Worm (Caenorhabditis elegans) whole organism, young adult: ENCODE results near the gene K08E7.6.
A peak's percentile ranks its signal among the peaks of the same experiment; 100 is the strongest.

Experiments
- B0336.3 ChIP-seq: fragments of 200-800 bp; sonication (Bioruptor generic); IDR thresholded peaks from 2 replicates; pipeline ENCODE4 v1.3.6; 2022; ENCODE audit warnings: missing genetic modification characterization, missing compliant biosample characterization
- F23B12.7 ChIP-seq: sonication (generic microtip); optimal IDR thresholded peaks from 2 replicates; lab custom pipeline; 2017; ENCODE audit warnings: missing genetic modification characterization, mild to moderate bottlenecking, missing compliant biosample characterization, antibody characterized with exemption, moderate library complexity; ENCODE audit not compliant: insufficient read depth
- F33H1.4 ChIP-seq: fragments of 200-800 bp; sonication (Bioruptor generic); IDR thresholded peaks from 2 replicates; pipeline ENCODE4 v1.3.6; 2022; ENCODE audit warnings: missing genetic modification reagents, missing genetic modification characterization, missing compliant biosample characterization
- F49E8.2 ChIP-seq: sonication (generic microtip); optimal IDR thresholded peaks from 3 replicates; lab custom pipeline; 2017; ENCODE audit warnings: missing genetic modification characterization, mild to moderate bottlenecking, missing compliant biosample characterization, antibody characterized with exemption, moderate library complexity; ENCODE audit not compliant: insufficient read depth
- F52B5.7 ChIP-seq: sonication (generic microtip); optimal IDR thresholded peaks from 2 replicates; lab custom pipeline; 2016; ENCODE audit warnings: mild to moderate bottlenecking, missing genetic modification characterization, missing compliant biosample characterization
- F55B11.4 ChIP-seq: sonication (generic microtip); optimal IDR thresholded peaks from 2 replicates; lab custom pipeline; 2016; ENCODE audit warnings: missing compliant biosample characterization, missing genetic modification characterization, borderline replicate concordance; ENCODE audit not compliant: insufficient read depth
- F57A8.1 ChIP-seq: fragments of 200-800 bp; sonication (Bioruptor generic); optimal IDR thresholded peaks from 2 replicates; lab custom pipeline; 2018; ENCODE audit warnings: mild to moderate bottlenecking, missing genetic modification characterization, moderate library complexity, missing compliant biosample characterization
- K11D2.4 ChIP-seq: fragments of 200-800 bp; sonication (Bioruptor generic); IDR thresholded peaks from 2 replicates; pipeline ENCODE4 v1.3.6; 2022; ENCODE audit warnings: missing genetic modification reagents, missing genetic modification characterization, missing compliant biosample characterization
- K12H6.12 ChIP-seq: fragments of 200-800 bp; sonication (Bioruptor generic); optimal IDR thresholded peaks from 2 replicates; lab custom pipeline; 2018; ENCODE audit warnings: mild to moderate bottlenecking, missing genetic modification characterization, missing compliant biosample characterization
- Y53F4B.3 ChIP-seq: fragments of 200-800 bp; sonication (Bioruptor generic); IDR thresholded peaks from 2 replicates; pipeline ENCODE4 v1.3.6; 2022; ENCODE audit warnings: missing genetic modification reagents, missing genetic modification characterization, missing compliant biosample characterization
- Y53G8AR.9 ChIP-seq: fragments of 200-800 bp; sonication (Bioruptor generic); conservative IDR thresholded peaks from 2 replicates; pipeline ENCODE4 v1.3.6; 2022; ENCODE audit warnings: missing genetic modification reagents, missing genetic modification characterization, missing compliant biosample characterization
- Y67H2A.10 ChIP-seq: fragments of 200-800 bp; sonication (Bioruptor generic); conservative IDR thresholded peaks from 2 replicates; pipeline ENCODE4 v1.3.6; 2022; ENCODE audit warnings: missing genetic modification reagents, missing genetic modification characterization, missing compliant biosample characterization
- Y79H2A.3 ChIP-seq: fragments of 200-800 bp; sonication (Bioruptor generic); conservative IDR thresholded peaks from 2 replicates; pipeline ENCODE4 v1.3.6; 2022; ENCODE audit warnings: missing genetic modification reagents, missing genetic modification characterization, missing compliant biosample characterization
- ZK185.1 ChIP-seq: sonication (generic microtip); optimal IDR thresholded peaks from 2 replicates; lab custom pipeline; 2016; ENCODE audit warnings: mild to moderate bottlenecking, missing genetic modification characterization, missing compliant biosample characterization; ENCODE audit not compliant: poor library complexity, severe bottlenecking
- ama-1 ChIP-seq, 3 experiments: fragments of 150-350 bp in 1 of 3; sonication (generic microtip) in 2 of 3; optimal IDR thresholded peaks; 2 replicates each; lab custom pipeline; 2014 to 2018; ENCODE audit warnings: missing biosample characterization in 2 of 3, missing genetic modification characterization in 2 of 3, missing genetic modification reagents in 2 of 3
- aptf-2 ChIP-seq: fragments of 200-800 bp; sonication (Bioruptor generic); conservative IDR thresholded peaks from 2 replicates; pipeline ENCODE4 v1.3.6; 2022; ENCODE audit warnings: missing genetic modification reagents, missing genetic modification characterization, missing compliant biosample characterization
- atf-7 ChIP-seq: sonication (generic microtip); optimal IDR thresholded peaks from 2 replicates; lab custom pipeline; 2017; ENCODE audit warnings: mild to moderate bottlenecking, missing genetic modification characterization, missing compliant biosample characterization
- attf-3 ChIP-seq: fragments of 200-800 bp; sonication (Bioruptor generic); conservative IDR thresholded peaks from 2 replicates; pipeline ENCODE4 v1.3.6; 2022; ENCODE audit warnings: missing genetic modification reagents, missing genetic modification characterization, missing compliant biosample characterization
- attf-6 ChIP-seq: fragments of 200-800 bp; sonication (Bioruptor generic); IDR thresholded peaks from 2 replicates; pipeline ENCODE4 v1.3.6; 2022; ENCODE audit warnings: missing genetic modification reagents, missing genetic modification characterization, missing compliant biosample characterization
- cebp-1 ChIP-seq, 2 experiments: fragments of 200-800 bp in 1 of 2; sonication (Bioruptor generic) in 1 of 2; sonication (generic microtip) in 1 of 2; IDR thresholded peaks in 1 of 2; optimal IDR thresholded peaks in 1 of 2; 2 replicates each; pipeline versions ENCODE4 v1.3.6 to Lab custom; 2017 to 2022; ENCODE audit warnings: missing compliant biosample characterization in 2 of 2, missing genetic modification characterization in 2 of 2, mild to moderate bottlenecking in 1 of 2, missing genetic modification reagents in 1 of 2, moderate library complexity in 1 of 2
- cebp-2 ChIP-seq: fragments of 200-800 bp; sonication (Bioruptor generic); IDR thresholded peaks from 2 replicates; pipeline ENCODE4 v1.3.6; 2022; ENCODE audit warnings: missing genetic modification characterization, missing compliant biosample characterization
- ceh-100 ChIP-seq: fragments of 200-800 bp; sonication (Bioruptor generic); IDR thresholded peaks from 2 replicates; pipeline ENCODE4 v1.3.6; 2022; ENCODE audit warnings: missing genetic modification reagents, missing genetic modification characterization, missing compliant biosample characterization
- ceh-58 ChIP-seq: fragments of 200-800 bp; sonication (Bioruptor generic); IDR thresholded peaks from 2 replicates; pipeline ENCODE4 v1.3.6; 2022; ENCODE audit warnings: missing genetic modification characterization, missing compliant biosample characterization
- die-1 ChIP-seq: sonication (generic microtip); optimal IDR thresholded peaks from 2 replicates; lab custom pipeline; 2016; ENCODE audit warnings: missing genotype, mild to moderate bottlenecking, missing genetic modification characterization, missing compliant biosample characterization
- dpff-1 ChIP-seq: sonication (generic microtip); optimal IDR thresholded peaks from 2 replicates; lab custom pipeline; 2017; ENCODE audit warnings: mild to moderate bottlenecking, missing genetic modification characterization, missing compliant biosample characterization
- dpl-1 ChIP-seq: fragments of 150-350 bp; optimal IDR thresholded peaks from 2 replicates; lab custom pipeline; 2014; ENCODE audit warnings: missing biosample characterization, missing genetic modification reagents, missing genetic modification characterization
- egl-18 ChIP-seq: fragments of 200-800 bp; sonication (Bioruptor generic); IDR thresholded peaks from 2 replicates; pipeline ENCODE4 v1.3.6; 2022; ENCODE audit warnings: missing genetic modification reagents, missing genetic modification characterization, missing compliant biosample characterization
- egl-44 ChIP-seq: fragments of 200-800 bp; sonication (Bioruptor generic); IDR thresholded peaks from 2 replicates; pipeline ENCODE4 v1.3.6; 2022; ENCODE audit warnings: missing genetic modification reagents, missing genetic modification characterization, missing compliant biosample characterization
- ets-4 ChIP-seq: fragments of 200-800 bp; sonication (Bioruptor generic); optimal IDR thresholded peaks from 2 replicates; lab custom pipeline; 2018; ENCODE audit warnings: mild to moderate bottlenecking, missing genetic modification characterization, missing compliant biosample characterization
- hlh-12 ChIP-seq: sonication (generic microtip); optimal IDR thresholded peaks from 2 replicates; lab custom pipeline; 2016; ENCODE audit warnings: missing genetic modification characterization, missing compliant biosample characterization
- lin-40 ChIP-seq: sonication (generic microtip); optimal IDR thresholded peaks from 2 replicates; lab custom pipeline; 2016; ENCODE audit warnings: missing genetic modification characterization, mild to moderate bottlenecking, missing compliant biosample characterization, missing genotype, missing genetic modification reagents
- mes-4 ChIP-seq: sonication (generic microtip); optimal IDR thresholded peaks from 2 replicates; lab custom pipeline; 2016; ENCODE audit warnings: missing genotype, missing genetic modification characterization, missing compliant biosample characterization
- mxl-1 ChIP-seq: sonication (generic microtip); optimal IDR thresholded peaks from 2 replicates; lab custom pipeline; 2016; ENCODE audit warnings: missing genetic modification characterization, missing compliant biosample characterization
- nfya-1 ChIP-seq: sonication (generic microtip); optimal IDR thresholded peaks from 2 replicates; lab custom pipeline; 2017; ENCODE audit warnings: antibody characterized with exemption, missing compliant biosample characterization, missing genetic modification characterization, borderline replicate concordance; ENCODE audit not compliant: insufficient read depth
- nhr-27 ChIP-seq: fragments of 200-800 bp; sonication (Bioruptor generic); optimal IDR thresholded peaks from 2 replicates; lab custom pipeline; 2018; ENCODE audit warnings: mild to moderate bottlenecking, missing genetic modification characterization, moderate library complexity, missing compliant biosample characterization
- pbrm-1 ChIP-seq: fragments of 200-800 bp; sonication (Bioruptor generic); IDR thresholded peaks from 2 replicates; pipeline ENCODE4 v1.3.6; 2022; ENCODE audit warnings: missing genetic modification reagents, missing genetic modification characterization, missing compliant biosample characterization
- pha-4 ChIP-seq: fragments of 150-350 bp; sonication (generic microtip); optimal IDR thresholded peaks from 2 replicates; lab custom pipeline; 2014; ENCODE audit warnings: missing biosample characterization, missing genetic modification reagents, missing genetic modification characterization
- rec-8 ChIP-seq, 2 experiments: sonication (generic microtip); optimal IDR thresholded peaks; 2 replicates each; lab custom pipeline; 2016; ENCODE audit warnings: mild to moderate bottlenecking in 2 of 2, missing genetic modification characterization in 2 of 2, missing genetic modification reagents in 2 of 2, missing genotype in 2 of 2, missing biosample characterization in 1 of 2, missing compliant biosample characterization in 1 of 2, moderate library complexity in 1 of 2
- snpc-1.3 ChIP-seq: sonication (generic microtip); optimal IDR thresholded peaks from 2 replicates; lab custom pipeline; 2017; ENCODE audit warnings: missing genetic modification characterization, mild to moderate bottlenecking, missing compliant biosample characterization, antibody characterized with exemption, moderate library complexity, missing genotype, missing genetic modification reagents; ENCODE audit not compliant: insufficient read depth
- snpc-3.4 ChIP-seq: sonication (generic microtip); optimal IDR thresholded peaks from 2 replicates; lab custom pipeline; 2017; ENCODE audit warnings: missing genetic modification characterization, mild to moderate bottlenecking, missing compliant biosample characterization, antibody characterized with exemption, moderate library complexity, missing genotype, missing genetic modification reagents
- somi-1 ChIP-seq: fragments of 200-800 bp; sonication (Bioruptor generic); optimal IDR thresholded peaks from 2 replicates; lab custom pipeline; 2018; ENCODE audit warnings: mild to moderate bottlenecking, missing genetic modification characterization, missing compliant biosample characterization
- tbx-9 ChIP-seq: sonication (generic microtip); optimal IDR thresholded peaks from 2 replicates; lab custom pipeline; 2016; ENCODE audit warnings: borderline replicate concordance, missing genetic modification characterization, inconsistent platforms, missing compliant biosample characterization
- unc-130 ChIP-seq: sonication (generic microtip); optimal IDR thresholded peaks from 2 replicates; lab custom pipeline; 2016; ENCODE audit warnings: missing genetic modification reagents, missing genetic modification characterization, missing compliant biosample characterization
- ztf-22 ChIP-seq: fragments of 200-800 bp; sonication (Bioruptor generic); optimal IDR thresholded peaks from 2 replicates; lab custom pipeline; 2018; ENCODE audit warnings: mild to moderate bottlenecking, missing genetic modification characterization, moderate library complexity, missing compliant biosample characterization
- ztf-3 ChIP-seq: fragments of 200-800 bp; sonication (Bioruptor generic); optimal IDR thresholded peaks from 2 replicates; lab custom pipeline; 2018; ENCODE audit warnings: mild to moderate bottlenecking, missing genetic modification characterization, missing compliant biosample characterization

K08E7.6 gene

ce11 chrIV:12605401-12605800 lies 24.5 kb upstream of the K08E7.6 start, which contains the start of gene Y55D9A.2 (continued):
- TF ChIP-seq Y79H2A.3 = 0 out of 2 replicates have a peak, but pooled peaks have one; percentile 11
- TF ChIP-seq snpc-1.3 (tag; lab: Kevin White, UChicago) = peak; percentile 42
- peak; percentile 11 for TF ChIP-seq F23B12.7 (tag; lab: Kevin White, UChicago)

ce11 chrIV:12600941-12601340 lies 20.0 kb upstream of the K08E7.6 start:
- TF ChIP-seq tbx-9 (tag; lab: Kevin White, UChicago) (no peak), atf-7 (peak; percentile 90), F49E8.2 (tag; lab: Kevin White, UChicago) (no peak), ZK185.1 (tag; lab: Kevin White, UChicago) (no peak), egl-18 (no peak), ceh-100 (GFP tag; lab: Robert Waterston, UW) (no peak), dpff-1 (tag; lab: Kevin White, UChicago) (no peak), lin-40 (tag; lab: Kevin White, UChicago) (peak; percentile 45), F33H1.4 (GFP tag; lab: Robert Waterston, UW) (no peak), Y53F4B.3 (no peak), attf-6 (no peak), egl-44 (peak; percentile 88), pbrm-1 (GFP tag; lab: Robert Waterston, UW) (no peak), F55B11.4 (tag; lab: Kevin White, UChicago) (no peak), K11D2.4 (GFP tag; lab: Robert Waterston, UW) (no peak), K12H6.12 (tag; lab: Kevin White, UChicago) (no peak), snpc-3.4 (tag; lab: Kevin White, UChicago) (no peak), pha-4 (peak; percentile 24), ama-1 (optimal IDR thresholded peaks at IDR 0.05; lab: Kevin White, UChicago) (no peak), ama-1 (GFP tag; optimal IDR thresholded peaks at IDR 0.05; lab: Kevin White, UChicago) (no peak), cebp-2 (no peak), rec-8 (tag; optimal IDR thresholded peaks at IDR 0.05; lab: Kevin White, UChicago) (no peak), F57A8.1 (GFP tag; lab: Kevin White, UChicago) (no peak), ztf-22 (GFP tag; lab: Kevin White, UChicago) (peak; percentile 81), nhr-27 (tag; lab: Kevin White, UChicago) (no peak), hlh-12 (no peak), mes-4 (tag; lab: Kevin White, UChicago) (no peak), mxl-1 (tag; lab: Kevin White, UChicago) (no peak), B0336.3 (GFP tag; lab: Robert Waterston, UW) (peak; percentile 63), attf-3 (GFP tag; lab: Robert Waterston, UW) (no peak), snpc-1.3 (tag; lab: Kevin White, UChicago) (no peak), unc-130 (no peak), ztf-3 (GFP tag; lab: Kevin White, UChicago) (no peak), ets-4 (GFP tag; lab: Kevin White, UChicago) (peak; percentile 47), Y53G8AR.9 (GFP tag; lab: Robert Waterston, UW) (no peak), F52B5.7 (tag; lab: Kevin White, UChicago) (no peak), Y67H2A.10 (GFP tag; lab: Robert Waterston, UW) (no peak), die-1 (tag; lab: Kevin White, UChicago) (no peak), nfya-1 (tag; lab: Kevin White, UChicago) (no peak), dpl-1 (GFP tag; lab: Kevin White, UChicago) (no peak), cebp-1 (GFP tag; IDR thresholded peaks at IDR 0.05; lab: Robert Waterston, UW) (peak; percentile 89), cebp-1 (tag; optimal IDR thresholded peaks at IDR 0.05; lab: Kevin White, UChicago) (peak; percentile 92), aptf-2 (GFP tag; lab: Robert Waterston, UW) (no peak), ceh-58 (GFP tag; lab: Robert Waterston, UW) (no peak), somi-1 (no peak)
